Fruit fly (Drosophila melanogaster): ENCODE measurements around the gene Coq3.
A peak's percentile ranks its signal among the peaks of the same experiment; 100 is the strongest.

Coq3 gene

dm6 chr2L:21156156-21157040, 2.0 kb downstream of the Coq3 start, which contains the start of the genes Mpp6 and E2f2 (continued):
- no peak for TF ChIP-seq fd59A (GFP tag; optimal IDR thresholded peaks at IDR 0.05)
- TF ChIP-seq achi (GFP tag; optimal IDR thresholded peaks at IDR 0.05) = peak; percentile 25
- no peak for TF ChIP-seq fd85E (GFP tag; optimal IDR thresholded peaks at IDR 0.05)
- TF ChIP-seq Eip93F (GFP tag; optimal IDR thresholded peaks at IDR 0.05) = no peak
- TF ChIP-seq vri (GFP tag; optimal IDR thresholded peaks at IDR 0.05) = no peak
- no peak for TF ChIP-seq CG3032 (tag; optimal IDR thresholded peaks at IDR 0.05)
- peak; percentile 2 for TF ChIP-seq CG7368 (GFP tag; optimal IDR thresholded peaks at IDR 0.05)
- TF ChIP-seq CG4318 (GFP tag; optimal IDR thresholded peaks at IDR 0.05) = no peak
- no peak for TF ChIP-seq salr (GFP tag; optimal IDR thresholded peaks at IDR 0.05)
- no peak for TF ChIP-seq dsx (GFP tag; optimal IDR thresholded peaks at IDR 0.05; ENCODE audit: poor library complexity, severe bottlenecking)
- no peak for TF ChIP-seq Hr38 (GFP tag; optimal IDR thresholded peaks at IDR 0.05)
- TF ChIP-seq CG11762 (GFP tag; optimal IDR thresholded peaks at IDR 0.05; ENCODE audit: insufficient read depth) = no peak
- no peak for TF ChIP-seq eg (GFP tag; IDR thresholded peaks at IDR 0.05)
- TF ChIP-seq acj6 (GFP tag; optimal IDR thresholded peaks at IDR 0.05) = no peak
- peak; percentile 32 for TF ChIP-seq Hr4 (GFP tag; optimal IDR thresholded peaks at IDR 0.05)
- TF ChIP-seq CG8632 (GFP tag; optimal IDR thresholded peaks at IDR 0.05) = no peak
- TF ChIP-seq CG1621 (tag; optimal IDR thresholded peaks at IDR 0.05) = no peak
- TF ChIP-seq CG6792 (GFP tag; optimal IDR thresholded peaks at IDR 0.05) = no peak
- TF ChIP-seq CG16779 (tag; optimal IDR thresholded peaks at IDR 0.05) = no peak
- TF ChIP-seq CG8119 (GFP tag; IDR thresholded peaks at IDR 0.05) = no peak
- no peak for TF ChIP-seq Sox14 (GFP tag; optimal IDR thresholded peaks at IDR 0.05)
- TF ChIP-seq CG31627 (GFP tag; optimal IDR thresholded peaks at IDR 0.05) = peak; percentile 34
- no peak for TF ChIP-seq Lpt (GFP tag; optimal IDR thresholded peaks at IDR 0.05)

- no peak for TF ChIP-seq fd85E (GFP tag; optimal IDR thresholded peaks at IDR 0.05)
Observed at dm6 chr2L:21153844-21154243, 4.6 kb downstream of the Coq3 start.

DNA sequence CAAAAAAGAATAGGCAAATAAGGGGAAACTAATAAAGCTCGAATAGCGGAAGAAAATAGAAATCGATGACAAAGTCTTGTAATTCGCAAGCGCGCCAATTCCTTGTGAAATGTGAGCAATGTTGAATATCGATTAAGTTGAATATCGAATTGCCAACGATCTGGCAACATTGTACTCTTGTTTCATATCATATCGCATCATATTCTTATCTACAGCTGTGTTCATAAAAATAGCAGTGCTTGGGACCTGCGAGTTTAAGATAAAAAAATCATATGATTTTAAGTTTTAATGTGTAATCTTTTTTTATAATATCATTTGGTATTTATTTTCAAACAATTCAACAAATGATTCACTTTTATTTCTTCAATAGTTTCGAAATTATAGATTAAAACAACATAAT, 9.4 kb downstream of the Coq3 start:
- TF ChIP-seq CG34406 (GFP tag; optimal IDR thresholded peaks at IDR 0.05) (no peak), vri (GFP tag; optimal IDR thresholded peaks at IDR 0.05) (no peak), CG6163 (GFP tag; IDR thresholded peaks at IDR 0.05) (peak; percentile 71; the same call in 2 of the 3 replicates), esn (GFP tag; optimal IDR thresholded peaks at IDR 0.05) (peak; percentile 43), Lpt (GFP tag; optimal IDR thresholded peaks at IDR 0.05) (no peak), CG3919 (GFP tag; optimal IDR thresholded peaks at IDR 0.05) (no peak), CG31627 (GFP tag; optimal IDR thresholded peaks at IDR 0.05) (peak; percentile 27), acj6 (GFP tag; optimal IDR thresholded peaks at IDR 0.05) (peak; percentile 20), lz (GFP tag; optimal IDR thresholded peaks at IDR 0.05) (peak; percentile 35), spab (GFP tag; optimal IDR thresholded peaks at IDR 0.05) (no peak), Hr39 (GFP tag; optimal IDR thresholded peaks at IDR 0.05) (no peak), CG1621 (tag; optimal IDR thresholded peaks at IDR 0.05) (no peak), CG10669 (GFP tag; optimal IDR thresholded peaks at IDR 0.05) (no peak), Blimp-1 (GFP tag; optimal IDR thresholded peaks at IDR 0.05) (no peak), CG7368 (GFP tag; optimal IDR thresholded peaks at IDR 0.05) (no peak), CG8319 (GFP tag; optimal IDR thresholded peaks at IDR 0.05) (no peak), Eip75B (GFP tag; optimal IDR thresholded peaks at IDR 0.05) (no peak), dsx (GFP tag; optimal IDR thresholded peaks at IDR 0.05; ENCODE audit: poor library complexity, severe bottlenecking) (no peak), CG15336 (GFP tag; IDR thresholded peaks at IDR 0.05) (peak; percentile 71), OdsH (GFP tag; optimal IDR thresholded peaks at IDR 0.05) (no peak), Sox102F (GFP tag; optimal IDR thresholded peaks at IDR 0.05) (no peak), CG6276 (GFP tag; optimal IDR thresholded peaks at IDR 0.05) (no peak), Ets96B (tag; optimal IDR thresholded peaks at IDR 0.05) (peak; percentile 53), ss (GFP tag; optimal IDR thresholded peaks at IDR 0.05) (no peak), CG11294 (GFP tag; IDR thresholded peaks at IDR 0.05) (no peak), cyc (GFP tag; optimal IDR thresholded peaks at IDR 0.05) (peak; percentile 16), Eip78C (GFP tag) (no peak), salr (GFP tag; optimal IDR thresholded peaks at IDR 0.05) (no peak), CG3032 (tag; optimal IDR thresholded peaks at IDR 0.05) (peak; percentile 35), svp (GFP tag) (no peak), Hr4 (GFP tag; optimal IDR thresholded peaks at IDR 0.05) (no peak), Sox14 (GFP tag; optimal IDR thresholded peaks at IDR 0.05) (no peak), topi (GFP tag; optimal IDR thresholded peaks at IDR 0.05) (peak; percentile 33), net (GFP tag; optimal IDR thresholded peaks at IDR 0.05) (no peak)

Measured in whole organism, prepupa.